Worm (Caenorhabditis elegans) whole organism, L2 larva: ENCODE data around the gene mthf-1.

Experiments
- ceh-82 ChIP-seq: fragments of 150-350 bp; optimal IDR thresholded peaks from 2 replicates; lab custom pipeline; 2014; ENCODE audit warnings: missing biosample characterization, missing genetic modification characterization
- nhr-12 ChIP-seq: fragments of 150-350 bp; optimal IDR thresholded peaks from 2 replicates; lab custom pipeline; 2014; ENCODE audit warnings: missing biosample characterization, missing genetic modification characterization
- sma-9 ChIP-seq, 2 experiments: fragments of 150-350 bp in 1 of 2; sonication (generic microtip) in 1 of 2; optimal IDR thresholded peaks; 2 replicates each; lab custom pipeline; 2014 to 2016; ENCODE audit warnings: missing genetic modification characterization in 2 of 2, mild to moderate bottlenecking in 1 of 2, missing biosample characterization in 1 of 2, missing compliant biosample characterization in 1 of 2, missing genetic modification reagents in 1 of 2, moderate library complexity in 1 of 2
- ztf-1 ChIP-seq: fragments of 200-800 bp; sonication (Bioruptor generic); conservative IDR thresholded peaks from 2 replicates; pipeline ENCODE4 v1.3.6; 2022; ENCODE audit warnings: missing genetic modification characterization, missing compliant biosample characterization

ce11 chrII:7809358-7809914 lies 31.8 kb upstream of the mthf-1 start:
- TF ChIP-seq sma-9 (GFP tag; optimal IDR thresholded peaks at IDR 0.05; lab: Kevin White, UChicago) (no peak), sma-9 (tag; optimal IDR thresholded peaks at IDR 0.05; lab: Kevin White, UChicago) (no peak), ceh-82 (no peak), ztf-1 (no peak), nhr-12 (tag; lab: Kevin White, UChicago) (no peak)
